Worm (Caenorhabditis elegans): Measurements from ENCODE around the gene C09B7.2.

ce11 chrX:2632869-2633268 lies 35.1 kb upstream of the C09B7.2 start:
- no peak for TF ChIP-seq dao-5 (tag; optimal IDR thresholded peaks at IDR 0.05)
- no peak for TF ChIP-seq W03F9.2 (tag; optimal IDR thresholded peaks at IDR 0.05)
- TF ChIP-seq him-1 (tag; optimal IDR thresholded peaks at IDR 0.05): no peak

Data from whole organism, L4/young adult.